Fruit fly (Drosophila melanogaster) whole organism, embryonic: ENCODE data around the gene scat.
A peak's percentile ranks its signal among the peaks of the same experiment; 100 is the strongest.

Experiments
- CG10462 ChIP-seq: fragments of 200-800 bp; sonication (Bioruptor generic); optimal IDR thresholded peaks from 2 replicates; lab custom pipeline; 2016; ENCODE audit warnings: missing biosample characterization, missing genetic modification characterization
- CG10565 ChIP-seq: fragments of 200-800 bp; sonication (Bioruptor generic); optimal IDR thresholded peaks from 3 replicates; lab custom pipeline; 2016; ENCODE audit warnings: missing biosample characterization, mild to moderate bottlenecking, missing genetic modification characterization
- CG10654 ChIP-seq: fragments of 200-800 bp; sonication (Bioruptor generic); optimal IDR thresholded peaks from 2 replicates; lab custom pipeline; 2016; ENCODE audit warnings: missing biosample characterization, missing genetic modification characterization
- CG11398 ChIP-seq: fragments of 200-800 bp; sonication (Bioruptor generic); optimal IDR thresholded peaks from 2 replicates; lab custom pipeline; 2016; ENCODE audit warnings: missing biosample characterization, missing genetic modification characterization
- CG11456 ChIP-seq: fragments of 200-800 bp; sonication (Bioruptor generic); IDR thresholded peaks from 3 replicates; pipeline ENCODE4 v1.3.6; 2022; ENCODE audit warnings: missing biosample characterization, missing genetic modification characterization
- CG12391 ChIP-seq: fragments of 200-800 bp; sonication (Bioruptor generic); optimal IDR thresholded peaks from 3 replicates; lab custom pipeline; 2018; ENCODE audit warnings: missing biosample characterization, mild to moderate bottlenecking, missing genetic modification characterization, moderate library complexity
- CG14860 ChIP-seq: fragments of 200-800 bp; sonication (Bioruptor generic); IDR thresholded peaks from 3 replicates; pipeline ENCODE4 v1.3.6; 2022; ENCODE audit warnings: missing biosample characterization, missing genetic modification characterization; ENCODE audit not compliant: partially characterized antibody
- CG15514 ChIP-seq: fragments of 200-800 bp; sonication (Bioruptor generic); optimal IDR thresholded peaks from 3 replicates; lab custom pipeline; 2017; ENCODE audit warnings: missing biosample characterization, missing genetic modification characterization, mild to moderate bottlenecking, moderate library complexity, missing genetic modification reagents
- CG17359 ChIP-seq: fragments of 200-800 bp; sonication (Bioruptor generic); optimal IDR thresholded peaks from 3 replicates; lab custom pipeline; 2018; ENCODE audit warnings: missing biosample characterization, mild to moderate bottlenecking, missing genetic modification characterization, moderate library complexity
- CG17568 ChIP-seq: fragments of 200-800 bp; sonication (Bioruptor generic); optimal IDR thresholded peaks from 2 replicates; lab custom pipeline; 2018; ENCODE audit warnings: missing biosample characterization, mild to moderate bottlenecking, missing genetic modification characterization, moderate library complexity
- CG17829 ChIP-seq: fragments of 200-800 bp; optimal IDR thresholded peaks from 2 replicates; lab custom pipeline; 2019; ENCODE audit warnings: missing biosample characterization, mild to moderate bottlenecking, missing genetic modification characterization, moderate library complexity
- CG1792 ChIP-seq: fragments of 200-800 bp; sonication (Bioruptor generic); optimal IDR thresholded peaks from 2 replicates; lab custom pipeline; 2016; ENCODE audit warnings: missing biosample characterization, missing genetic modification characterization
- CG31224 ChIP-seq: fragments of 200-800 bp; sonication (Bioruptor generic); IDR thresholded peaks from 2 replicates; pipeline ENCODE4 v1.3.6; 2022; ENCODE audit warnings: missing biosample characterization, missing genetic modification characterization
- CG31388 ChIP-seq: fragments of 200-800 bp; sonication (Bioruptor generic); optimal IDR thresholded peaks from 2 replicates; lab custom pipeline; 2016; ENCODE audit warnings: missing biosample characterization, missing genetic modification characterization
- CG32767 ChIP-seq: fragments of 200-800 bp; sonication (Bioruptor generic); IDR thresholded peaks from 2 replicates; pipeline ENCODE4 v1.3.6; 2022; ENCODE audit warnings: missing biosample characterization, missing genetic modification characterization
- CG4730 ChIP-seq: fragments of 200-800 bp; sonication (Bioruptor generic); IDR thresholded peaks from 2 replicates; pipeline ENCODE4 v1.3.6; 2022; ENCODE audit warnings: missing biosample characterization, missing genetic modification characterization
- CG6689 ChIP-seq: fragments of 200-800 bp; sonication (Bioruptor generic); IDR thresholded peaks from 2 replicates; pipeline ENCODE4 v1.3.6; 2022; ENCODE audit warnings: missing biosample characterization, missing genetic modification characterization
- CG6813 ChIP-seq: fragments of 200-800 bp; sonication (Bioruptor generic); optimal IDR thresholded peaks from 2 replicates; lab custom pipeline; 2017; ENCODE audit warnings: missing biosample characterization, missing genetic modification characterization, mild to moderate bottlenecking, moderate library complexity, missing genetic modification reagents
- CG9797 ChIP-seq: fragments of 200-800 bp; sonication (Bioruptor generic); optimal IDR thresholded peaks from 3 replicates; lab custom pipeline; 2018; ENCODE audit warnings: missing biosample characterization, mild to moderate bottlenecking, missing genetic modification characterization
- CrebB ChIP-seq: fragments of 200-800 bp; sonication (Bioruptor generic); optimal IDR thresholded peaks from 3 replicates; lab custom pipeline; 2018; ENCODE audit warnings: missing biosample characterization, mild to moderate bottlenecking, missing genetic modification characterization
- Hr3 ChIP-seq: fragments of 200-800 bp; sonication (Bioruptor generic); optimal IDR thresholded peaks from 3 replicates; lab custom pipeline; 2016; ENCODE audit warnings: missing biosample characterization, missing genetic modification characterization
- NK7.1 ChIP-seq: fragments of 200-800 bp; sonication (Bioruptor generic); optimal IDR thresholded peaks from 3 replicates; lab custom pipeline; 2016; ENCODE audit warnings: missing biosample characterization, missing genetic modification characterization
- Tbp ChIP-seq: fragments of >200 bp; optimal IDR thresholded peaks from 2 replicates; lab custom pipeline; 2018; ENCODE audit warnings: missing biosample characterization, missing genetic modification characterization
- Xrp1 ChIP-seq: fragments of 200-800 bp; sonication (Bioruptor generic); IDR thresholded peaks from 2 replicates; pipeline ENCODE4 v1.3.6; 2022; ENCODE audit warnings: missing biosample characterization, missing genetic modification characterization
- abd-A ChIP-seq: fragments of 200-800 bp; sonication (Bioruptor generic); optimal IDR thresholded peaks from 3 replicates; lab custom pipeline; 2019; ENCODE audit warnings: missing biosample characterization, mild to moderate bottlenecking, missing genetic modification characterization, moderate library complexity
- al ChIP-seq: fragments of 200-800 bp; sonication (Bioruptor generic); IDR thresholded peaks from 2 replicates; pipeline ENCODE4 v1.3.6; 2022; ENCODE audit warnings: missing biosample characterization, missing genetic modification characterization
- bowl ChIP-seq: fragments of 200-800 bp; sonication (Bioruptor generic); IDR thresholded peaks from 2 replicates; pipeline ENCODE4 v1.3.6; 2022; ENCODE audit warnings: missing biosample characterization, missing genetic modification characterization
- cas ChIP-seq: fragments of 200-800 bp; sonication (Bioruptor generic); IDR thresholded peaks from 2 replicates; pipeline ENCODE4 v1.3.6; 2022; ENCODE audit warnings: missing biosample characterization, missing genetic modification characterization
- caup ChIP-seq: fragments of 200-800 bp; sonication (Bioruptor generic); optimal IDR thresholded peaks from 3 replicates; lab custom pipeline; 2017; ENCODE audit warnings: missing biosample characterization, mild to moderate bottlenecking, missing genetic modification characterization, moderate library complexity; ENCODE audit not compliant: severe bottlenecking
- ci ChIP-seq: fragments of 200-800 bp; sonication (Bioruptor generic); IDR thresholded peaks from 3 replicates; pipeline ENCODE4 v1.3.6; 2022; ENCODE audit warnings: missing biosample characterization, missing genetic modification characterization
- dimm ChIP-seq: fragments of 200-800 bp; sonication (Bioruptor generic); IDR thresholded peaks from 2 replicates; pipeline ENCODE4 v1.3.6; 2022; ENCODE audit warnings: missing biosample characterization, missing genetic modification characterization
- dm ChIP-seq: fragments of 200-800 bp; sonication (Bioruptor generic); optimal IDR thresholded peaks from 3 replicates; lab custom pipeline; 2016; ENCODE audit warnings: missing biosample characterization, missing genetic modification characterization
- gcm ChIP-seq: fragments of 200-800 bp; sonication (Bioruptor generic); optimal IDR thresholded peaks from 2 replicates; lab custom pipeline; 2019; ENCODE audit warnings: missing biosample characterization, mild to moderate bottlenecking, missing genetic modification characterization, moderate library complexity
- gsb ChIP-seq: fragments of 200-800 bp; sonication (Bioruptor generic); IDR thresholded peaks from 2 replicates; pipeline ENCODE4 v1.3.6; 2022; ENCODE audit warnings: missing biosample characterization, missing genetic modification characterization
- gt ChIP-seq: fragments of 200-800 bp; sonication (Bioruptor generic); IDR thresholded peaks from 2 replicates; pipeline ENCODE4 v1.3.6; 2022; ENCODE audit warnings: missing biosample characterization, missing genetic modification characterization
- luna ChIP-seq: fragments of 200-800 bp; sonication (Bioruptor generic); optimal IDR thresholded peaks from 2 replicates; lab custom pipeline; 2016; ENCODE audit warnings: missing biosample characterization, missing genetic modification characterization
- nerfin-2 ChIP-seq: fragments of 200-800 bp; sonication (Bioruptor generic); IDR thresholded peaks from 2 replicates; pipeline ENCODE4 v1.3.6; 2022; ENCODE audit warnings: missing biosample characterization, missing genetic modification characterization; ENCODE audit not compliant: partially characterized antibody
- org-1 ChIP-seq: fragments of 200-800 bp; sonication (Bioruptor generic); optimal IDR thresholded peaks from 2 replicates; lab custom pipeline; 2017; ENCODE audit warnings: missing biosample characterization, missing genetic modification characterization
- prd ChIP-seq, 3 experiments: fragments of >200 bp in 2 of 3; fragments of 200-800 bp in 1 of 3; sonication (Bioruptor generic) in 1 of 3; optimal IDR thresholded peaks in 2 of 3; IDR thresholded peaks in 1 of 3; 2 replicates in 2 of 3; 3 replicates in 1 of 3; pipeline versions ENCODE4 v1.3.6 to Lab custom; 2017 to 2022; ENCODE audit warnings: missing biosample characterization in 1 of 3, missing genetic modification characterization in 1 of 3
- psq ChIP-seq: fragments of 200-800 bp; sonication (Bioruptor generic); optimal IDR thresholded peaks from 2 replicates; lab custom pipeline; 2017; ENCODE audit warnings: missing biosample characterization, missing genetic modification characterization
- row ChIP-seq: fragments of 200-800 bp; sonication (Bioruptor generic); IDR thresholded peaks from 3 replicates; pipeline ENCODE4 v1.3.6; 2022; ENCODE audit warnings: missing biosample characterization, missing genetic modification characterization
- sd ChIP-seq: fragments of 200-800 bp; sonication (Bioruptor generic); optimal IDR thresholded peaks from 3 replicates; lab custom pipeline; 2018; ENCODE audit warnings: missing biosample characterization, mild to moderate bottlenecking, missing genetic modification characterization, moderate library complexity
- ssp ChIP-seq: fragments of 200-800 bp; sonication (Bioruptor generic); IDR thresholded peaks from 2 replicates; pipeline ENCODE4 v1.3.6; 2022; ENCODE audit warnings: missing biosample characterization, missing genetic modification characterization
- tll ChIP-seq, 2 experiments: fragments of 200-800 bp in 1 of 2; fragments of >200 bp in 1 of 2; sonication (Bioruptor generic) in 1 of 2; optimal IDR thresholded peaks; 2 replicates each; lab custom pipeline; 2017 to 2019; ENCODE audit warnings: missing biosample characterization in 2 of 2, missing genetic modification characterization in 2 of 2, mild to moderate bottlenecking in 1 of 2, moderate library complexity in 1 of 2
- usp ChIP-seq: fragments of >200 bp; optimal IDR thresholded peaks from 2 replicates; lab custom pipeline; 2017; ENCODE audit warnings: missing biosample characterization, missing genetic modification characterization
- vnd ChIP-seq: fragments of 200-800 bp; sonication (Bioruptor generic); IDR thresholded peaks from 3 replicates; pipeline ENCODE4 v1.3.6; 2022; ENCODE audit warnings: missing biosample characterization, missing genetic modification characterization; ENCODE audit not compliant: partially characterized antibody
- yki ChIP-seq: fragments of >200 bp; optimal IDR thresholded peaks from 3 replicates; lab custom pipeline; 2018
- zf30C ChIP-seq: fragments of 200-800 bp; sonication (Bioruptor generic); optimal IDR thresholded peaks from 3 replicates; lab custom pipeline; 2018; ENCODE audit warnings: missing biosample characterization, mild to moderate bottlenecking, missing genetic modification characterization
- zfh2 ChIP-seq: fragments of 200-800 bp; sonication (Bioruptor generic); optimal IDR thresholded peaks from 2 replicates; lab custom pipeline; 2016; ENCODE audit warnings: missing biosample characterization, missing genetic modification characterization

scat gene

DNA sequence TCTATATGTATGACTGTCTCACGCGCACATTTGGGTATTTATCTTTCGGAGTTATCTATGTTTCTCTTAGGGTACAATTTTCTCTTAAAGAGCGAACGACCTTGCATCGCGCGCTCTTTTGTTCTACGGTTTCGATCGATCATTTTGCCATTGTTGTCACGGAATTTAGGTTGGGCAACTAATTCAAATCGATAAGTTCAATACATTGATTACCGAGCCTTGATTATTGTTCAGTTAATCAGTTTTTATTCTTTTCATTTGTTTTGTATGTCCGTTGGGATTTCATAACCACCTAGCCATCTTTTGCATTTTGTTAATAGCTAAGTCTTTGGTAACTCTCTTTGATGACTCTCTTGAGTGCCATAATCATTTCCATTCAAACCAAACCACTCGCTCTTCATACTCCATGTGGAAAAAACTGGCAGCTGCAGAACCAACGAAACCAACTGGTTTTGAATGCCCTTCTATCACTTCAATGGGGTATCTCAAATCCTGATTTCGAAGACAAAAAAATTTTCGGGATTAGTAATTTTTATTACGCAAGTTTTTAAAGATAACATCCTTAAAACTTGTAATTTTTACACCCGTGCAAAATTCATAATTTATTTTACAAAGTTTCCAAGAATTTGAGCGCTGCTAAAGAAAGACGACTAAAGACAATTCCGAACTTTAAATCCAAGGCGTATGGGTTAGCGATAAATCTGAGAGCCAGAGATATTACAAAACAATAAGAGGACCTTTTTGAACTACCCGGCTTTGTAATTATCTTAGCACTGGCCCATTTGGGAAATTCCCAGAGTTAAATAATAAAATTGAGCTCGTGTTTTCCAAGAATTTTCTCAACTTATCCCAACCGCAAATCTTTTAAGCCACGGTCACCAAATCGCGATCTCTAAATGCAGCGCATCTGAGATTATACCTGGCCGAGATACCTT lies 17.4 kb downstream of the scat start (continued):
- TF ChIP-seq CG31388 (no peak), ci (GFP tag; lab: Robert Waterston, UW) (no peak), ssp (no peak), CG6689 (no peak), zf30C (GFP tag; lab: Kevin White, UChicago) (no peak), NK7.1 (GFP tag; lab: Kevin White, UChicago) (no peak), dimm (GFP tag; lab: Robert Waterston, UW) (no peak), tll (GFP tag; optimal IDR thresholded peaks at IDR 0.05; lab: Kevin White, UChicago) (no peak), usp (GFP tag; lab: Kevin White, UChicago) (no peak), CrebB (tag; lab: Kevin White, UChicago) (no peak), cas (GFP tag; lab: Robert Waterston, UW) (no peak), dm (GFP tag; lab: Kevin White, UChicago) (peak; percentile 28), CG12391 (no peak), CG17359 (tag; lab: Kevin White, UChicago) (no peak), CG15514 (GFP tag; lab: Kevin White, UChicago) (no peak), row (no peak; the same call in 1 of the 3 replicates), CG17829 (no peak), CG10654 (no peak), vnd (GFP tag; lab: Robert Waterston, UW) (no peak), CG6813 (GFP tag; lab: Kevin White, UChicago) (no peak), CG14860 (GFP tag; lab: Robert Waterston, UW) (no peak), CG9797 (GFP tag; lab: Kevin White, UChicago) (no peak), gt (no peak), yki (peak; percentile 28), nerfin-2 (no peak), caup (GFP tag; lab: Kevin White, UChicago) (no peak), gcm (GFP tag; lab: Kevin White, UChicago) (no peak), abd-A (tag; lab: Kevin White, UChicago) (no peak), Xrp1 (GFP tag; lab: Robert Waterston, UW) (no peak), CG31224 (GFP tag; lab: Robert Waterston, UW) (peak; percentile 55), Hr3 (GFP tag; lab: Kevin White, UChicago) (no peak), CG10565 (no peak), gsb (GFP tag; lab: Robert Waterston, UW) (no peak), CG4730 (no peak), CG17568 (GFP tag; lab: Kevin White, UChicago) (no peak), luna (GFP tag; lab: Kevin White, UChicago) (no peak), sd (peak; percentile 87), al (GFP tag; lab: Robert Waterston, UW) (peak; percentile 5; the same call in 1 of the 2 replicates), CG11456 (GFP tag; lab: Robert Waterston, UW) (peak; percentile 7; the same call in 1 of the 3 replicates), Tbp (GFP tag; lab: Kevin White, UChicago) (no peak), prd (optimal IDR thresholded peaks at IDR 0.05; lab: Kevin White, UChicago) (no peak), prd (GFP tag; IDR thresholded peaks at IDR 0.05; lab: Robert Waterston, UW) (no peak), zfh2 (peak; percentile 45), psq (no peak), CG10462 (GFP tag; lab: Kevin White, UChicago) (no peak), CG32767 (GFP tag; lab: Robert Waterston, UW) (no peak), CG11398 (GFP tag; lab: Kevin White, UChicago) (no peak), org-1 (GFP tag; lab: Kevin White, UChicago) (no peak), CG1792 (GFP tag; lab: Kevin White, UChicago) (no peak), bowl (GFP tag; lab: Robert Waterston, UW) (no peak)
